Worm (Caenorhabditis elegans): ENCODE data around the gene T10B5.10.

T10B5.10 gene

ce11 chrV:1868596-1869263 is 12.7 kb upstream of the T10B5.10 start, which contains the start of gene knl-3 (continued):
- TF ChIP-seq cey-2 (tag; optimal IDR thresholded peaks at IDR 0.05; ENCODE audit: borderline replicate concordance, insufficient read depth) (no peak), spr-3 (GFP tag; optimal IDR thresholded peaks at IDR 0.05) (peak; percentile 78), nhr-237 (tag; optimal IDR thresholded peaks at IDR 0.05) (no peak), aly-2 (tag; optimal IDR thresholded peaks at IDR 0.05) (no peak), lin-39 (tag; optimal IDR thresholded peaks at IDR 0.05) (no peak), ztf-11 (tag; optimal IDR thresholded peaks at IDR 0.05) (no peak), lin-29 (GFP tag; IDR thresholded peaks at IDR 0.05) (peak; percentile 64), F37D6.2 (tag; optimal IDR thresholded peaks at IDR 0.05) (peak; percentile 60)

DNA sequence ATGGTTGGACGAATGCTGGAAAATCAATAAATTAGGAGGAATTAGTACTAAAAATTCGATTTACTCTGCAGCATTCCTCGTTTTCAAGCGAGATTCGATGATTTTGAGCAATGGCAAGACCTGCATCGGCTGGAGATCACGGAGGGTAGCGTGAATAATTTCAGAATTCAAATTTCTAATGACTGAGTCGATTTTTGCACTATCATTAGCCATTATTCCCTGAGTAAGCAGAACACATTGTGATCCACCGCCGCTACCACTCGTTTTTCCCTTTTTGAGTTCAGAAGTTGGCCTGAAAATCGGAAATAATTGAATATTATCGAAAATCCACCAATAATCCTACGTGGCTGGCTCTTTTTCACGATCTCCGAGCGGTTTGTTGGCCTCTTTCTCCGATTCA is 11.9 kb upstream of the T10B5.10 start:
- TF ChIP-seq aha-1 (tag) (peak; percentile 81), ceh-82 (tag; optimal IDR thresholded peaks at IDR 0.05) (no peak), zfp-2 (tag; optimal IDR thresholded peaks at IDR 0.05) (no peak)

DNA sequence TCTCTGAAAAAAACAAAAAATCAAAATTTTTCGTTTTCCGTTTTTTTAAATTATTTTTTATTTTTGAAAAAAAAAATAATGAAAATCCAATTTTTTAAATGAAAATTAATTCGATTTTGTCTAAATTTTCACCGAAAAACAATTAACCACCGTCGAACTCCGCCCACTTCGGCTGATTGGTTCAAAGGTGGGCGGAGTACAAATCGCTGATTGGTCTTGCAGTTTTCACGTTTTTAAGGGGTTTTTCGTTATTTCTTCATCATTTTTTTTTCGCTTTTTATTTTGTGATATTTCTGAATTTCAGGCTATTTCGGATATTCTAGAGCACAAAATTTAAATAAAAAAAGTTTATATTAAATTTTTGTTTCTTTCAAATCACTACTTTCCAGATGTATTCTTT is 8.9 kb upstream of the T10B5.10 start:
- TF ChIP-seq nhr-25 (tag; optimal IDR thresholded peaks at IDR 0.05; ENCODE audit: borderline replicate concordance, insufficient read depth): no peak
- TF ChIP-seq R02D3.7 (tag; optimal IDR thresholded peaks at IDR 0.05): no peak
- TF ChIP-seq F26F4.8 (GFP tag; conservative IDR thresholded peaks at IDR 0.05): no peak
- no peak for TF ChIP-seq ces-1 (GFP tag; optimal IDR thresholded peaks at IDR 0.05)
- TF ChIP-seq mep-1 (tag; optimal IDR thresholded peaks at IDR 0.05): no peak
- no peak for TF ChIP-seq madf-9 (GFP tag; conservative IDR thresholded peaks at IDR 0.05)
- no peak for TF ChIP-seq hif-1 (tag; optimal IDR thresholded peaks at IDR 0.05)
- no peak for TF ChIP-seq ZK337.2 (GFP tag; IDR thresholded peaks at IDR 0.05)
- TF ChIP-seq T26A8.4 (GFP tag; IDR thresholded peaks at IDR 0.05): no peak
- no peak for TF ChIP-seq egl-43 (GFP tag; IDR thresholded peaks at IDR 0.05)

ce11 chrV:1862954-1863353 is 6.9 kb upstream of the T10B5.10 start:
- TF ChIP-seq spr-3 (GFP tag; optimal IDR thresholded peaks at IDR 0.05) (no peak), zip-11 (GFP tag; IDR thresholded peaks at IDR 0.05) (no peak), aly-2 (tag; optimal IDR thresholded peaks at IDR 0.05) (no peak), ctbp-1 (GFP tag; IDR thresholded peaks at IDR 0.05) (0 out of 2 replicates have a peak, but pooled peaks have one; percentile 20), dve-1 (tag; optimal IDR thresholded peaks at IDR 0.05; ENCODE audit: insufficient read depth) (no peak), fkh-10 (GFP tag; optimal IDR thresholded peaks at IDR 0.05) (no peak)

DNA sequence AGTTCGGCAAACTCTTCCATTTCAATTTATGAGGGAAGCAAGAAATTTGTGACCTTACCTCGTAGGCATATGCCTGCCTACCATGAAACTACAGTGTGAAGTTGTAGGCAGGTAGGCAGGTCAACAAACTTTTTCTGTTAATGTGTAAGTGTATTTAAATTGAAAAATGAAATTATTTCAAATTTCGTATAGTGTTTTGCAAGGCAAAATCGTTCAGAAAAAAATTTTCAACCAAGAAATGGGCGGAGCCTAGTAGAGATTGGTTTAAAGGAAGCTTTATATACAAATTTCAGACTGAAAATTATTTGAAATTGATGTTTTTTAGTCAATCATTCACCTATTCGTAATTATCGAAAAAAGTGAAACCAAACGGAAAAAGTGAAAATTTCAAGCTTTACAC is 1.8 kb upstream of the T10B5.10 start:
- TF ChIP-seq fkh-10 (GFP tag; optimal IDR thresholded peaks at IDR 0.05) (no peak), ceh-20 (GFP tag; IDR thresholded peaks at IDR 0.05) (no peak), Y105C5A.15 (GFP tag; IDR thresholded peaks at IDR 0.05) (no peak), Y5F2A.4 (GFP tag; optimal IDR thresholded peaks at IDR 0.05) (no peak), nhr-77 (tag; optimal IDR thresholded peaks at IDR 0.05) (no peak), unc-62 (GFP tag; optimal IDR thresholded peaks at IDR 0.05 in 1 of 2) (peak in 1 of 2 experiments; percentile 83), unc-62 (tag; optimal IDR thresholded peaks at IDR 0.05) (no peak)

DNA sequence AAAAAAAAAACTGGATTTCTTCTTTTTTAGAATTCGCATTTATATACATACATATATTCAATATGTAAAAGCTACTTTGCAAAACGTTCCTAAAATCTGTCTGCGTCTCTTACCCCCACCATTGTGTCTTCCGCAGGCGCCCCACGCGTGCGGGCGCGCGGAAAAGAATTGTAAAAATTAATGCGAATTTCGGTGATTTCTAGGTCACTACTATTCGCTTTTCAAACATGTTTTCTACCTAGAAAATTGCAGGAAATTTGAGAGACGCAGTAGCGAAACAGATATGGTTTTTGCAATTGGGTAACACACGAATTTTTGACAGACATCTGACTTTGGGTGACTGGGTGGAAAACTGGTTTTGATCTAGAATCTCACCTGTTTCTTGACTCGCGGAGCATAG is 989 bp downstream of the T10B5.10 start:
- TF ChIP-seq vab-7 (GFP tag; IDR thresholded peaks at IDR 0.05) (no peak), zfp-3 (GFP tag; conservative IDR thresholded peaks at IDR 0.05) (no peak), attf-4 (tag; optimal IDR thresholded peaks at IDR 0.05) (no peak), php-3 (GFP tag; IDR thresholded peaks at IDR 0.05) (no peak), aha-1 (tag) (peak; percentile 39), snpc-1.2 (GFP tag; IDR thresholded peaks at IDR 0.05) (no peak), ztf-11 (tag; optimal IDR thresholded peaks at IDR 0.05) (no peak), arid-1 (GFP tag; conservative IDR thresholded peaks at IDR 0.05) (no peak), hlh-30 (tag; optimal IDR thresholded peaks at IDR 0.05; ENCODE audit: insufficient read depth) (peak; percentile 7), unc-62 (GFP tag; optimal IDR thresholded peaks at IDR 0.05 in 1 of 2) (peak in 1 of 2 experiments; percentile 60), unc-62 (tag; optimal IDR thresholded peaks at IDR 0.05) (no peak), F37D6.2 (tag; optimal IDR thresholded peaks at IDR 0.05) (no peak), nhr-11 (tag; optimal IDR thresholded peaks at IDR 0.05) (no peak), nhr-6 (tag; optimal IDR thresholded peaks at IDR 0.05) (no peak), ceh-82 (tag; optimal IDR thresholded peaks at IDR 0.05) (no peak), mxl-3 (GFP tag; optimal IDR thresholded peaks at IDR 0.05) (no peak), ceh-44 (GFP tag; IDR thresholded peaks at IDR 0.05) (no peak)

Data from whole organism, L4 larva.